Fruit fly (Drosophila melanogaster) whole organism, embryonic: Measurements from ENCODE around the gene CG5641.

Experiments used
- CG30020 ChIP-seq: fragments of 200-800 bp; optimal IDR thresholded peaks from 2 replicates; lab custom pipeline; 2019; ENCODE audit warnings: missing biosample characterization, mild to moderate bottlenecking, missing genetic modification characterization, moderate library complexity
- gt ChIP-seq: fragments of 200-800 bp; sonication (Bioruptor generic); IDR thresholded peaks from 2 replicates; pipeline ENCODE4 v1.3.6; 2022; ENCODE audit warnings: missing biosample characterization, missing genetic modification characterization

DNA sequence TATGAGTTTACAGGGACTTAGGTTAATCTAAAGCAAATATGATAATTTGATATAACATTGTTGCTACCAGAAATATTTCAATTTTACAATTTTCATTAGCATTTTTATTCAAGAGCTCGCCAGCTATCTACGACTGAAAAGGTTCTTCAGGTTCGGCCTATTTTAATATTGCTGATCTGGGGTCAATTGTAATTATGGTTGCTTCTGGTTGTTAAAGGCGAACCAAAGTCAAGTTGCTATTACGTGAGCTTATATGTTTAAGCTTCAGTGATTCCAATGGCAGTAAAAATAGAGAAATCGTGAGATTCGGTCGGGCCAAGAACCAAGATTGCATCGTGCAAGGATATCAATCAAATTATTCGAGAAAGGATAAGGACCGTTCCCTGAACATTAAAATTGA lies 6.9 kb upstream of the CG5641 start, which contains the start of gene Desat2:
- no peak for TF ChIP-seq CG30020 (tag; lab: Kevin White, UChicago)
- TF ChIP-seq gt (GFP tag; lab: Robert Waterston, UW): no peak
